Fruit fly (Drosophila melanogaster) whole organism, embryonic: ENCODE results near the gene Rpp14b.

ENCODE experiments used
- Asciz ChIP-seq: fragments of 200-800 bp; sonication (Bioruptor generic); optimal IDR thresholded peaks from 2 replicates; lab custom pipeline; 2017; ENCODE audit warnings: missing biosample characterization, mild to moderate bottlenecking, missing genetic modification characterization, missing genetic modification reagents
- Atf6 ChIP-seq: fragments of 200-800 bp; sonication (Bioruptor generic); IDR thresholded peaks from 2 replicates; pipeline ENCODE4 v1.3.6; 2022; ENCODE audit warnings: missing biosample characterization, missing genetic modification characterization
- Bdp1 ChIP-seq: fragments of 200-800 bp; sonication (Bioruptor generic); optimal IDR thresholded peaks from 3 replicates; lab custom pipeline; 2016; ENCODE audit warnings: missing biosample characterization, missing genetic modification characterization
- CG10147 ChIP-seq: fragments of 200-800 bp; sonication (Bioruptor generic); optimal IDR thresholded peaks from 2 replicates; lab custom pipeline; 2019; ENCODE audit warnings: missing biosample characterization, mild to moderate bottlenecking, missing genetic modification characterization, moderate library complexity
- CG13624 ChIP-seq: fragments of 200-800 bp; sonication (Bioruptor generic); optimal IDR thresholded peaks from 2 replicates; lab custom pipeline; 2016; ENCODE audit warnings: missing biosample characterization, missing genetic modification characterization
- CG14050 ChIP-seq: fragments of 200-800 bp; sonication (Bioruptor generic); IDR thresholded peaks from 3 replicates; pipeline ENCODE4 v1.3.6; 2022; ENCODE audit warnings: missing biosample characterization, missing genetic modification characterization
- CG14860 ChIP-seq: fragments of 200-800 bp; sonication (Bioruptor generic); IDR thresholded peaks from 3 replicates; pipeline ENCODE4 v1.3.6; 2022; ENCODE audit warnings: missing biosample characterization, missing genetic modification characterization; ENCODE audit not compliant: partially characterized antibody
- CG14965 ChIP-seq: fragments of 200-800 bp; sonication (Bioruptor generic); optimal IDR thresholded peaks from 2 replicates; lab custom pipeline; 2016; ENCODE audit warnings: missing biosample characterization, missing genetic modification characterization, borderline replicate concordance
- CG17186 ChIP-seq: fragments of 200-800 bp; sonication (Bioruptor generic); optimal IDR thresholded peaks from 3 replicates; lab custom pipeline; 2017; ENCODE audit warnings: missing biosample characterization, missing genetic modification reagents, missing genetic modification characterization
- CG17328 ChIP-seq: fragments of 200-800 bp; sonication (Bioruptor generic); IDR thresholded peaks from 2 replicates; pipeline ENCODE4 v1.3.6; 2022; ENCODE audit warnings: missing biosample characterization, missing genetic modification characterization
- CG17568 ChIP-seq: fragments of 200-800 bp; sonication (Bioruptor generic); optimal IDR thresholded peaks from 2 replicates; lab custom pipeline; 2018; ENCODE audit warnings: missing biosample characterization, mild to moderate bottlenecking, missing genetic modification characterization, moderate library complexity
- CG2875 ChIP-seq: fragments of 200-800 bp; sonication (Bioruptor generic); optimal IDR thresholded peaks from 2 replicates; lab custom pipeline; 2017; ENCODE audit warnings: missing biosample characterization, mild to moderate bottlenecking, missing genetic modification characterization, missing genetic modification reagents
- CG30020 ChIP-seq: fragments of 200-800 bp; optimal IDR thresholded peaks from 2 replicates; lab custom pipeline; 2019; ENCODE audit warnings: missing biosample characterization, mild to moderate bottlenecking, missing genetic modification characterization, moderate library complexity
- CG31441 ChIP-seq: fragments of 200-800 bp; sonication (Bioruptor generic); IDR thresholded peaks from 2 replicates; pipeline ENCODE4 v1.3.6; 2022; ENCODE audit warnings: missing biosample characterization, missing genetic modification characterization
- CG33557 ChIP-seq: fragments of 200-800 bp; sonication (Bioruptor generic); optimal IDR thresholded peaks from 2 replicates; lab custom pipeline; 2019; ENCODE audit warnings: missing biosample characterization, mild to moderate bottlenecking, missing genetic modification characterization, moderate library complexity
- CG3995 ChIP-seq: fragments of 200-800 bp; sonication (Bioruptor generic); optimal IDR thresholded peaks from 3 replicates; lab custom pipeline; 2016; ENCODE audit warnings: missing biosample characterization, missing genetic modification characterization
- CG4730 ChIP-seq: fragments of 200-800 bp; sonication (Bioruptor generic); IDR thresholded peaks from 2 replicates; pipeline ENCODE4 v1.3.6; 2022; ENCODE audit warnings: missing biosample characterization, missing genetic modification characterization
- CG5953 ChIP-seq: fragments of 200-800 bp; sonication (Bioruptor generic); IDR thresholded peaks from 2 replicates; pipeline ENCODE4 v1.3.6; 2022; ENCODE audit warnings: missing biosample characterization, missing genetic modification characterization
- CG6272 ChIP-seq: fragments of 200-800 bp; sonication (Bioruptor generic); IDR thresholded peaks from 2 replicates; pipeline ENCODE4 v1.3.6; 2022; ENCODE audit warnings: missing biosample characterization, missing genetic modification characterization
- CG6654 ChIP-seq: fragments of 200-800 bp; sonication (Bioruptor generic); optimal IDR thresholded peaks from 2 replicates; lab custom pipeline; 2017; ENCODE audit warnings: missing biosample characterization, mild to moderate bottlenecking, missing genetic modification characterization
- CoRest ChIP-seq: fragments of 200-800 bp; sonication (Bioruptor generic); optimal IDR thresholded peaks from 3 replicates; lab custom pipeline; 2018; ENCODE audit warnings: missing biosample characterization, mild to moderate bottlenecking, missing genetic modification characterization, moderate library complexity
- HLH3B ChIP-seq: fragments of 200-800 bp; sonication (Bioruptor generic); IDR thresholded peaks from 2 replicates; pipeline ENCODE4 v1.3.6; 2022; ENCODE audit warnings: missing biosample characterization, missing genetic modification characterization
- Hr78 ChIP-seq, 2 experiments: fragments of 200-800 bp in 1 of 2; fragments of >200 bp in 1 of 2; sonication (Bioruptor generic) in 1 of 2; optimal IDR thresholded peaks; 2 replicates each; lab custom pipeline; 2017 to 2019; ENCODE audit warnings: missing biosample characterization in 2 of 2, missing genetic modification characterization in 2 of 2, mild to moderate bottlenecking in 1 of 2, moderate library complexity in 1 of 2
- Jarid2 ChIP-seq: fragments of 200-800 bp; sonication (Bioruptor generic); optimal IDR thresholded peaks from 3 replicates; lab custom pipeline; 2017; ENCODE audit warnings: mild to moderate bottlenecking, missing biosample characterization, missing genetic modification reagents, missing genetic modification characterization
- MESR4 ChIP-seq: fragments of 200-800 bp; sonication (Bioruptor generic); optimal IDR thresholded peaks from 2 replicates; lab custom pipeline; 2018; ENCODE audit warnings: missing biosample characterization, mild to moderate bottlenecking, missing genetic modification characterization, moderate library complexity
- Pdp1 ChIP-seq, 2 experiments: fragments of 200-800 bp; sonication (Bioruptor generic); optimal IDR thresholded peaks; 3 replicates each; lab custom pipeline; 2016; ENCODE audit warnings: missing biosample characterization in 2 of 2, missing genetic modification characterization in 2 of 2, mild to moderate bottlenecking in 1 of 2, moderate library complexity in 1 of 2
- Scr ChIP-seq: fragments of 200-800 bp; sonication (Bioruptor generic); IDR thresholded peaks from 2 replicates; pipeline ENCODE4 v1.3.6; 2022; ENCODE audit warnings: missing biosample characterization, missing genetic modification characterization; ENCODE audit not compliant: partially characterized antibody
- Sry-β ChIP-seq: fragments of 200-800 bp; sonication (Bioruptor generic); optimal IDR thresholded peaks from 2 replicates; lab custom pipeline; 2018; ENCODE audit warnings: missing biosample characterization, mild to moderate bottlenecking, missing genetic modification characterization, moderate library complexity
- Trl ChIP-seq, 3 experiments: fragments of >200 bp in 2 of 3; fragments of 200-800 bp in 1 of 3; sonication (Bioruptor generic) in 1 of 3; optimal IDR thresholded peaks; 2 replicates in 1 of 3; 3 replicates in 2 of 3; lab custom pipeline; 2016 to 2017; ENCODE audit warnings: missing biosample characterization in 1 of 3, missing genetic modification characterization in 1 of 3
- Xrp1 ChIP-seq: fragments of 200-800 bp; sonication (Bioruptor generic); IDR thresholded peaks from 2 replicates; pipeline ENCODE4 v1.3.6; 2022; ENCODE audit warnings: missing biosample characterization, missing genetic modification characterization
- amos ChIP-seq: fragments of 200-800 bp; sonication (Bioruptor generic); IDR thresholded peaks from 2 replicates; pipeline ENCODE4 v1.3.6; 2022; ENCODE audit warnings: missing biosample characterization, missing genetic modification characterization; ENCODE audit not compliant: partially characterized antibody
- aop ChIP-seq: fragments of 200-800 bp; sonication (Bioruptor generic); IDR thresholded peaks from 2 replicates; pipeline ENCODE4 v1.3.6; 2022; ENCODE audit warnings: missing biosample characterization, missing genetic modification characterization
- az2 ChIP-seq: fragments of 200-800 bp; sonication (Bioruptor generic); optimal IDR thresholded peaks from 3 replicates; lab custom pipeline; 2016; ENCODE audit warnings: missing biosample characterization, missing genetic modification characterization
- bbx ChIP-seq: fragments of 200-800 bp; sonication (Bioruptor generic); IDR thresholded peaks from 2 replicates; pipeline ENCODE4 v1.3.6; 2022; ENCODE audit warnings: missing biosample characterization, missing genetic modification characterization; ENCODE audit not compliant: partially characterized antibody
- bcd ChIP-seq: fragments of 200-800 bp; sonication (Bioruptor generic); optimal IDR thresholded peaks from 2 replicates; lab custom pipeline; 2017; ENCODE audit warnings: missing biosample characterization, mild to moderate bottlenecking, missing genetic modification characterization
- dmrt11E ChIP-seq: fragments of 200-800 bp; sonication (Bioruptor generic); optimal IDR thresholded peaks from 3 replicates; lab custom pipeline; 2018; ENCODE audit warnings: missing biosample characterization, mild to moderate bottlenecking, missing genetic modification characterization, moderate library complexity
- fd96Cb ChIP-seq: fragments of 200-800 bp; sonication (Bioruptor generic); optimal IDR thresholded peaks from 2 replicates; lab custom pipeline; 2018; ENCODE audit warnings: missing biosample characterization, mild to moderate bottlenecking, missing genetic modification characterization, moderate library complexity
- fru ChIP-seq: fragments of >200 bp; optimal IDR thresholded peaks from 2 replicates; lab custom pipeline; 2017
- hth ChIP-seq: fragments of >200 bp; optimal IDR thresholded peaks from 2 replicates; lab custom pipeline; 2017; ENCODE audit warnings: inconsistent platforms
- kni ChIP-seq: fragments of 200-800 bp; sonication (Bioruptor generic); optimal IDR thresholded peaks from 3 replicates; lab custom pipeline; 2017; ENCODE audit warnings: mild to moderate bottlenecking, missing biosample characterization, missing genetic modification reagents, missing genetic modification characterization
- otp ChIP-seq: fragments of 200-800 bp; sonication (Bioruptor generic); IDR thresholded peaks from 3 replicates; pipeline ENCODE4, ENCODE4 v1.3.6; 2022; ENCODE audit warnings: missing biosample characterization, missing genetic modification characterization
- p53 ChIP-seq: fragments of 200-800 bp; sonication (Bioruptor generic); optimal IDR thresholded peaks from 2 replicates; lab custom pipeline; 2016; ENCODE audit warnings: missing biosample characterization, missing genetic modification characterization
- pb ChIP-seq: fragments of 200-800 bp; sonication (Bioruptor generic); optimal IDR thresholded peaks from 3 replicates; lab custom pipeline; 2016; ENCODE audit warnings: missing biosample characterization, missing genetic modification characterization
- sc ChIP-seq, 3 experiments: fragments of >200 bp in 2 of 3; fragments of 200-800 bp in 1 of 3; sonication (Bioruptor generic) in 1 of 3; optimal IDR thresholded peaks; 2 replicates in 2 of 3; 3 replicates in 1 of 3; lab custom pipeline; 2017; ENCODE audit warnings: mild to moderate bottlenecking in 1 of 3, missing biosample characterization in 1 of 3, missing genetic modification characterization in 1 of 3, missing genetic modification reagents in 1 of 3
- shn ChIP-seq: fragments of 200-800 bp; sonication (Bioruptor generic); optimal IDR thresholded peaks from 3 replicates; lab custom pipeline; 2016; ENCODE audit warnings: missing biosample characterization, missing genetic modification characterization
- slbo ChIP-seq: fragments of 200-800 bp; sonication (Bioruptor generic); IDR thresholded peaks from 2 replicates; pipeline ENCODE4 v1.3.6; 2022; ENCODE audit warnings: missing biosample characterization, missing genetic modification characterization
- tap ChIP-seq: fragments of 200-800 bp; optimal IDR thresholded peaks from 3 replicates; lab custom pipeline; 2019; ENCODE audit warnings: missing biosample characterization, mild to moderate bottlenecking, missing genetic modification characterization, moderate library complexity
- toy ChIP-seq: fragments of 200-800 bp; sonication (Bioruptor generic); IDR thresholded peaks from 2 replicates; pipeline ENCODE4 v1.3.6; 2022; ENCODE audit warnings: missing biosample characterization, missing genetic modification characterization
- twi ChIP-seq: fragments of 200-800 bp; optimal IDR thresholded peaks from 2 replicates; lab custom pipeline; 2019; ENCODE audit warnings: missing biosample characterization, mild to moderate bottlenecking, missing genetic modification characterization, moderate library complexity
- zen2 ChIP-seq: fragments of 200-800 bp; sonication (Bioruptor generic); IDR thresholded peaks from 3 replicates; pipeline ENCODE4 v1.3.6; 2022; ENCODE audit warnings: missing biosample characterization, missing genetic modification characterization; ENCODE audit not compliant: partially characterized antibody

The Rpp14b gene

DNA sequence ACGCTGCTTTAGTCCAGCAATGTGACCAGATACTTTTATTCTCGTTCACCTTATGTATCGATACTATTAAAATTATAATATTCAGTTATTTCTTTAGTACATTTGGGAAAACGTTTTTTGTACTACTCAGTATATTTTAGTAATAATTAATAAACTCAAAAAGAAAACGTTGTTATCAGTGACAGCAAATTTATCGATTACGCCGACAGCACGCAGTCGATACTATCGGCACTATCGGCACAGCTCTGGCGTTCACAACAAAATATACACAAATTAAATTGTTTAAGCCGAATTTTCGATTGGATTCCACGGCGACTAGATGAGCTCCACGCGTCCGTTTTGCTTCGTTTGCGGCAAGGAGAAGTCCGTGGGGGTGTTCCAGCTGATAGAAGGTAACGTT is 16.3 kb upstream of the Rpp14b start, which contains the start of the genes janA, Sry-alpha and Sry-beta (continued):
- no peak for TF ChIP-seq CG14050 (GFP tag; lab: Robert Waterston, UW)
- peak; percentile 54 for TF ChIP-seq Sry-β (GFP tag; lab: Kevin White, UChicago)
- TF ChIP-seq CG14965 (GFP tag; lab: Kevin White, UChicago): no peak
- TF ChIP-seq CG6654: no peak
- TF ChIP-seq CG6272: peak; percentile 29; the same call in 1 of the 2 replicates
- no peak for TF ChIP-seq CG17328 (GFP tag; lab: Robert Waterston, UW)
- peak; percentile 38 for TF ChIP-seq CG17186 (GFP tag; lab: Kevin White, UChicago)
- TF ChIP-seq Pdp1 (GFP tag; optimal IDR thresholded peaks at IDR 0.05; lab: Kevin White, UChicago): no peak
- TF ChIP-seq Scr (GFP tag; lab: Robert Waterston, UW): peak; percentile 99
- TF ChIP-seq amos (GFP tag; lab: Robert Waterston, UW): peak; percentile 99
- TF ChIP-seq toy (GFP tag; lab: Robert Waterston, UW): no peak
- TF ChIP-seq CG5953 (GFP tag; lab: Robert Waterston, UW): no peak
- no peak for TF ChIP-seq az2 (GFP tag; lab: Kevin White, UChicago)
- no peak for TF ChIP-seq Asciz
- TF ChIP-seq CG4730: no peak
- TF ChIP-seq Trl (optimal IDR thresholded peaks at IDR 0.05; lab: Kevin White, UChicago): no peak
- TF ChIP-seq Trl (GFP tag; optimal IDR thresholded peaks at IDR 0.05; lab: Kevin White, UChicago): no peak
- TF ChIP-seq fd96Cb: no peak
- no peak for TF ChIP-seq p53 (GFP tag; lab: Kevin White, UChicago)
- no peak for TF ChIP-seq tap (tag; lab: Kevin White, UChicago)
- TF ChIP-seq Xrp1 (GFP tag; lab: Robert Waterston, UW): no peak
- no peak for TF ChIP-seq CG10147 (GFP tag; lab: Kevin White, UChicago)
- peak; percentile 71 for TF ChIP-seq MESR4 (GFP tag; lab: Kevin White, UChicago)
- no peak for TF ChIP-seq Atf6
- no peak for TF ChIP-seq twi (tag; lab: Kevin White, UChicago)
- no peak for TF ChIP-seq CG17568 (GFP tag; lab: Kevin White, UChicago)
- TF ChIP-seq CG3995: peak; percentile 78
- no peak for TF ChIP-seq hth
- peak; percentile 24; the same call in 1 of the 2 replicates for TF ChIP-seq slbo (GFP tag; lab: Robert Waterston, UW)
- peak; percentile 36 for TF ChIP-seq CoRest
- TF ChIP-seq CG2875 (GFP tag; lab: Kevin White, UChicago): no peak
- no peak for TF ChIP-seq CG13624 (GFP tag; lab: Kevin White, UChicago)
- TF ChIP-seq Bdp1 (GFP tag; lab: Kevin White, UChicago): no peak
- no peak for TF ChIP-seq shn (GFP tag; lab: Kevin White, UChicago)
- peak; percentile 99 for TF ChIP-seq bbx (GFP tag; lab: Robert Waterston, UW)
- no peak for TF ChIP-seq Hr78 (GFP tag; optimal IDR thresholded peaks at IDR 0.05; lab: Kevin White, UChicago)
- no peak for TF ChIP-seq Jarid2 (GFP tag; lab: Kevin White, UChicago)
- TF ChIP-seq bcd (GFP tag; lab: Kevin White, UChicago): no peak
- no peak for TF ChIP-seq otp (GFP tag; lab: Robert Waterston, UW)
- peak; percentile 99 for TF ChIP-seq zen2 (GFP tag; lab: Robert Waterston, UW)
- TF ChIP-seq CG14860 (GFP tag; lab: Robert Waterston, UW): peak; percentile 99
- TF ChIP-seq HLH3B (GFP tag; lab: Robert Waterston, UW): no peak
- no peak for TF ChIP-seq pb (GFP tag; lab: Kevin White, UChicago)
- TF ChIP-seq dmrt11E: no peak
- no peak for TF ChIP-seq kni (GFP tag; lab: Kevin White, UChicago)
- TF ChIP-seq aop (GFP tag; lab: Robert Waterston, UW): no peak
- TF ChIP-seq CG30020: peak; percentile 67
- no peak for TF ChIP-seq fru (lab: Kevin White, UChicago)
- TF ChIP-seq CG33557 (GFP tag; lab: Kevin White, UChicago): no peak
- no peak for TF ChIP-seq CG31441 (GFP tag; lab: Robert Waterston, UW)
- no peak for TF ChIP-seq sc (optimal IDR thresholded peaks at IDR 0.05; lab: Kevin White, UChicago)
- no peak for TF ChIP-seq sc (GFP tag; optimal IDR thresholded peaks at IDR 0.05; lab: Kevin White, UChicago)
